Worm (Caenorhabditis elegans) whole organism, L4/young adult: ENCODE data around the gene wsp-1.

Source experiments
- W03F9.2 ChIP-seq: fragments of 150-350 bp; optimal IDR thresholded peaks from 2 replicates; lab custom pipeline; 2014; ENCODE audit warnings: missing biosample characterization, missing genetic modification characterization
- dao-5 ChIP-seq: sonication (generic microtip); optimal IDR thresholded peaks from 2 replicates; lab custom pipeline; 2016; ENCODE audit warnings: missing genotype, missing genetic modification characterization, moderate library complexity, missing compliant biosample characterization
- him-1 ChIP-seq: sonication (generic microtip); optimal IDR thresholded peaks from 2 replicates; lab custom pipeline; 2016; ENCODE audit warnings: missing genotype, missing genetic modification reagents, missing genetic modification characterization, missing compliant biosample characterization

ce11 chrIV:8170264-8170663, 28.5 kb downstream of the wsp-1 start:
- TF ChIP-seq him-1 (no peak), W03F9.2 (no peak), dao-5 (tag; lab: Kevin White, UChicago) (no peak)
